Worm (Caenorhabditis elegans): ENCODE results near the gene Y6E2A.4.

Y6E2A.4 gene

DNA sequence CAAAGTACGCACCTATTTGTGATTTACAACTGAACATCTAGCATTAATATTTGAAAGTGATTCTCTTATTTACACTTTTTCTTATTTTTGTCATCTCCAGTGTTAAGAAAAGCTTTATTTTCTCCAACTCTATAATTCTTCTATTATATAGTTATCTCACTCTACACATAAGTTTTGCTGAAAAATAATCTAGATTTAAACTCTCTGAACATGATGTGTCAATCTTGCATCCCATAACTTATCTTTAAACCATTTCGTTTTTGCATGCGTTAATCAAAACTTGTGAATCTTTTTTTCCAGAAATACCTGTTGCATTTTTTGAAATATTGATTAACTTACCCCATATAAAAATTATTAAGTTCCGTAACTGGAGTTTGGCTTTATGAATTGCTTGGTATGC, 26.6 kb downstream of the Y6E2A.4 start, which contains the start of gene nhr-268:
Gene nhr-268 (plus strand): TSS at position 301 of the 400 bp plus-strand sequence.
- TF ChIP-seq tbx-7 (tag; optimal IDR thresholded peaks at IDR 0.05) (no peak), ceh-9 (tag; optimal IDR thresholded peaks at IDR 0.05) (no peak), eyg-1 (tag; optimal IDR thresholded peaks at IDR 0.05) (no peak), ceh-24 (tag; optimal IDR thresholded peaks at IDR 0.05) (no peak), fkh-6 (tag; optimal IDR thresholded peaks at IDR 0.05) (no peak), ceh-19 (GFP tag; optimal IDR thresholded peaks at IDR 0.05) (no peak), dve-1 (tag; optimal IDR thresholded peaks at IDR 0.05) (no peak), fkh-10 (GFP tag; optimal IDR thresholded peaks at IDR 0.05) (no peak), hlh-6 (tag; optimal IDR thresholded peaks at IDR 0.05) (no peak), ceh-31 (tag; optimal IDR thresholded peaks at IDR 0.05) (no peak), nhr-11 (tag; optimal IDR thresholded peaks at IDR 0.05) (no peak), ceh-30 (tag; optimal IDR thresholded peaks at IDR 0.05) (no peak), zip-5 (tag; optimal IDR thresholded peaks at IDR 0.05) (no peak), dmd-4 (tag; optimal IDR thresholded peaks at IDR 0.05; ENCODE audit: borderline replicate concordance) (no peak), npax-4 (tag; optimal IDR thresholded peaks at IDR 0.05) (no peak), F13H6.1 (tag; optimal IDR thresholded peaks at IDR 0.05) (no peak), mec-3 (tag; optimal IDR thresholded peaks at IDR 0.05; ENCODE audit: borderline replicate concordance) (no peak)

DNA sequence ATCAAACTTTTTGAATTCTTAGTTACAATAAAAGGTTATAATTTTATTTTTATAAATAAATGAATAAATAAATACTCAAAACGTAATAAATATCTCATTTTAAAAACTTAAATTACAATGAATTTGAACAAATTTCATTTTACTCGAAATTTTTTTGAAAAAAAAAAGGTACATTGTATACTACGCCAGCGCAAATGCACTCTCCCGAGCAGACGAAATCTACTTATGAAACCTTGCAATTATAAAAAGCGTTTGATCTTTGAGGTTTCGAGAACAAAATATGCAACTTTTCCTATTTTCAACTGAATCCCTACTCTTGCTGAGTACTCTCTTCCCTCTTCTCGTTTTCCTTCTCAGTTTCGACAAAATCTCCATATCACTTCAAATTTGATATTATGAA, 28.9 kb downstream of the Y6E2A.4 start, which contains the start of gene nhr-197:
Gene nhr-197 (plus strand): TSS at position 301 of the 400 bp plus-strand sequence.
- no peak for TF ChIP-seq ceh-30 (tag; optimal IDR thresholded peaks at IDR 0.05)
- TF ChIP-seq pat-9 (tag; optimal IDR thresholded peaks at IDR 0.05): no peak
- no peak for TF ChIP-seq madf-2 (tag; optimal IDR thresholded peaks at IDR 0.05)

DNA sequence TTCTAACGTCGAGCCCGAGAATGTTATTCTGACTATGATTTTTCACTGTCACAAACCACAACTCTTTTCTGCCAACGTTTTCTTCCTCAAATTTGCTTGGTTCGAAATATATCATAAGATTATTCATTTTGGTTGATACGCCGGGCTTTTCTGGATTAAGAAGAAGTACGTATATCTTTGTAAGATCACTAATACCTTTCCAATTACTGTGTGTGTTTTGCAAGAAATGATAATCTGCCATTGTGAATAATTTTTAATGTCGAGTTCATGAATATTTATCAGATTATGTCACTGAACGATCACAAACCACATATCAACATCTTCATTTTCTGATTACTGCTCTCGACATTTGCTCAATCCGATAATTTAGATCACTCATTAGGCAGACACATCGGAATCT, 31.0 kb downstream of the Y6E2A.4 start, which contains the start of gene nhr-196:
Gene nhr-196 (plus strand): TSS at position 118 of the 400 bp plus-strand sequence.
- TF ChIP-seq che-1 (tag; optimal IDR thresholded peaks at IDR 0.05): no peak

DNA sequence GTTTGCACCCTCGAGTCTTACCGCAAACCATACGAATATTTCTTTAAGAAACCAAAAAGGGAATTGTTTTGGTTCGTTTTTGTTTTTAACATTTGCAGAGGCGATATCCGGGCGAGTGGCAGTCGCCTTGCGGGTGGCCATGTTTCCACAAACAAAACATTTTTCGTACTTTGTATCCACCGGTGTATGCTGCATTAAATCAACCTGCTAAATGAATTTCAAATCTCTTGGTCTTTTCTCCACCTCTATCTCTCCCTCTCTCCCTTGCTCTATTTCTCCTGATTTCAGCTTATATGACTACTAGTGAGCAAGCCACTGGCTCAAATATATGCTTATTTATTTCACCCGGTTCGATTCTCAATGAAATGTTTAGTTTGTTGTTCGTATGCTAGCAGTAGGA, 39.4 kb downstream of the Y6E2A.4 start, which contains the start of gene nhr-52:
Gene nhr-52 (plus strand): TSS at position 301 of the 400 bp plus-strand sequence.
- TF ChIP-seq fax-1 (tag; optimal IDR thresholded peaks at IDR 0.05) (no peak), rnt-1 (tag; optimal IDR thresholded peaks at IDR 0.05) (no peak), elt-4 (tag; optimal IDR thresholded peaks at IDR 0.05) (no peak), ceh-2 (tag; optimal IDR thresholded peaks at IDR 0.05) (no peak), ztf-16 (tag; optimal IDR thresholded peaks at IDR 0.05) (no peak), ceh-45 (GFP tag; IDR thresholded peaks at IDR 0.05) (no peak), dve-1 (tag; optimal IDR thresholded peaks at IDR 0.05) (no peak), nfya-1 (tag; optimal IDR thresholded peaks at IDR 0.05) (no peak), ahr-1 (tag; optimal IDR thresholded peaks at IDR 0.05) (no peak)

DNA sequence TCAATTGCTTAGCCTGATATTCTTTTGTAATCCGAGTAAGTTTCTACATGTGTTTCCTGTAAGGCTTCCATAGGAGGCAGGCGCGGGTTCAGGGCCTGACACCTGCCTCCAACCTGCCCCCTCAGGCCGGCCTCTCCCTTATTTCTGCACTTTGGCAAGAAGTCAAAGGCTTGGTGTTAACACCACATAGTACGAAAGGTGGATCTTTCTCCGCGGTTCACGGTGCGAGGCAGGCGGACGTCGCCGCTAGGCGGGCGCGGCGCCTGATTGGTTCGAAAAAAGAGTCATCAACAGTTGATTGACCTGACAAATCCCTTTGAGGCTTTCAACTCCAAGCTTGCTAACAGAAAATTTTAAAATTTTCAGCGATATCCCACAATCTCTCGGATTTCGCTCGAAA, 41.7 kb downstream of the Y6E2A.4 start:
- TF ChIP-seq ama-1 (optimal IDR thresholded peaks at IDR 0.05): no peak
- TF ChIP-seq pros-1 (tag; optimal IDR thresholded peaks at IDR 0.05): no peak
- no peak for TF ChIP-seq T23F11.4 (GFP tag; optimal IDR thresholded peaks at IDR 0.05)
- no peak for TF ChIP-seq ets-4 (tag; optimal IDR thresholded peaks at IDR 0.05)
- TF ChIP-seq sdc-2 (tag; optimal IDR thresholded peaks at IDR 0.05): no peak
- TF ChIP-seq fkh-10 (GFP tag; optimal IDR thresholded peaks at IDR 0.05): no peak
- no peak for TF ChIP-seq lim-6 (tag; optimal IDR thresholded peaks at IDR 0.05)
- no peak for TF ChIP-seq ceh-2 (tag; optimal IDR thresholded peaks at IDR 0.05)

DNA sequence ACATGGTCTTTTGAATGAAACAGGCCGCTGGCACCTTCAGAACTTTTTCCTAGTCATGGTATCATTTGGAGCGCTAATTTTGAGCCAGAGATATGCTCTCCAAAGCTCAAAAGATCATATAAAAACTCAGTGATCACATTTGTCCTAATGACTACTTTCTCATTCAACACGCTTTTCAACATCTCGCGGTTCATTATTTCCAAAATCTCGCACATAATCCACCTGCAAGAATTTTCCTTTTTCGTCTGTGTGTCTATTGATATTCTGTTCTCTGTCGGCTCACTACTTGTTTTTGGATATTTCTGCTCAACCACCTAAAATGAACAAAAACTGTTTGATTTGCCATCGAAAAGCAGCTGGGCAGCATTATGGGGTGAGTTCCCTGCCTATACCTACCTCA, 42.9 kb downstream of the Y6E2A.4 start, which contains the start of gene nhr-51:
Gene nhr-51 (plus strand): TSS at position 301 of the 400 bp plus-strand sequence.
- TF ChIP-seq sdc-2 (tag; optimal IDR thresholded peaks at IDR 0.05) (no peak), ceh-34 (tag; optimal IDR thresholded peaks at IDR 0.05) (no peak), unc-42 (tag; optimal IDR thresholded peaks at IDR 0.05) (no peak), gmeb-2 (tag; optimal IDR thresholded peaks at IDR 0.05) (no peak), fkh-6 (tag; optimal IDR thresholded peaks at IDR 0.05) (no peak), ztf-16 (tag; optimal IDR thresholded peaks at IDR 0.05) (no peak), unc-3 (GFP tag; conservative IDR thresholded peaks at IDR 0.05) (no peak), unc-3 (tag; optimal IDR thresholded peaks at IDR 0.05) (no peak), ceh-6 (GFP tag; optimal IDR thresholded peaks at IDR 0.05) (no peak), eyg-1 (tag; optimal IDR thresholded peaks at IDR 0.05) (no peak), pqm-1 (tag; optimal IDR thresholded peaks at IDR 0.05) (no peak), lim-6 (tag; optimal IDR thresholded peaks at IDR 0.05) (no peak)
